Worm (Caenorhabditis elegans): ENCODE data around the gene srh-178.
A peak's percentile ranks its signal among the peaks of the same experiment; 100 is the strongest.
"Not testable (repeated sequence)": the region's sequence is repeated elsewhere in the genome, so short reads cannot be mapped to it uniquely, and the experiment has no call there.

Gene srh-178

DNA sequence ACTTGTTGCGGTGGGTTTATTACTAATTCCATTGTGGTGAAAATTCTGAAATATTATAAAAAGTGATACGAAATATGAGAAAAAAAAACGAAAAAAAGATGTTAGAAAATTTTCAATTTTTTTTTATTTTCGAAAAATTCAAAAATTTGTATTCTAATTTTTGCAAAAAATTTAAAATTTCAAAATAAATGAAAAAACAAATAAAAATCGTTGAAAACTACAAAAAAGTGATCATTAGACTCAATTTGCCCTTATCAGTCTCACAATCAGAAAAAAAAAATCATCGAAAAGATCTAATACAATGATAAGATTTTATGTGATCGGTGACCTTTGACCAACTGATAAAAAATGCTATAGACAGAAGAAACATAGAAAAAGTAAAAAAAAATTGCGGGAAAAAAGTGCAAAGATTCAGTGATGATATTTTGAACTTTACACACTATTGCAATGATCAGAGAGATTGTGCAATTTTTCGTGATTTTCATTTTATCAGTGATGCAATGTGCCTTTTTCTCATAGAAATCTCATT, 18.9 kb downstream of the srh-178 start, which contains the start of gene ZK228.3:
Gene ZK228.3 (minus strand): TSS at position 51 of the 529 bp plus-strand sequence.
- TF ChIP-seq elt-1 (tag; optimal IDR thresholded peaks at IDR 0.05; ENCODE audit: borderline replicate concordance, insufficient read depth): peak; percentile 21
- no peak for TF ChIP-seq ceh-83 (GFP tag; optimal IDR thresholded peaks at IDR 0.05)

DNA sequence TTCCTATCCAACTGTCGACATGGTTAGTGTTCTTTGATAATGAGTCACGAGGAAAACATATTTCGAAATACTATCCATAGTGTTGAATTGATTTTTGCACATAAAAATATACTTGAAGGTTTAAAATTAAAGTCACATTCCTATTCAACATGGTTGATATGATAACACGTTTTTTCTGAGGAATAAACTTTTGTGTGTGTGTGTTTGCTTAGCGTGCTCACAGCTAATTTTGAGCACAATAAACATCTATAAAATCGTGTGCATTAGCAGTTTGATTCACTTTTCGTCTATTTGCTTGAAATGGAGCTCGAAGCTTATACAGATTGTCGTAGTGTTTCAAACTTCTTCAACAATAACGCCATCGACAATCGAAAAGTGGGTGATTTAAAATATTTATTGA, 23.6 kb downstream of the srh-178 start, which contains the start of gene ZK228.10:
Gene ZK228.10 (plus strand): TSS at position 301 of the 400 bp plus-strand sequence.
- TF ChIP-seq elt-1 (tag; optimal IDR thresholded peaks at IDR 0.05; ENCODE audit: borderline replicate concordance, insufficient read depth) (no peak), flh-1 (GFP tag; optimal IDR thresholded peaks at IDR 0.05) (no peak), drap-1 (GFP tag; optimal IDR thresholded peaks at IDR 0.05) (no peak), lsy-2 (tag; optimal IDR thresholded peaks at IDR 0.05) (no peak), bed-3 (GFP tag; optimal IDR thresholded peaks at IDR 0.05) (no peak), mab-5 (tag; optimal IDR thresholded peaks at IDR 0.05) (no peak), pha-4 (tag; optimal IDR thresholded peaks at IDR 0.05) (no peak), mep-1 (tag; optimal IDR thresholded peaks at IDR 0.05) (no peak), nhr-76 (tag; optimal IDR thresholded peaks at IDR 0.05) (no peak), elt-3 (tag; optimal IDR thresholded peaks at IDR 0.05) (no peak), ham-2 (GFP tag; optimal IDR thresholded peaks at IDR 0.05) (no peak), lin-13 (tag; optimal IDR thresholded peaks at IDR 0.05) (no peak), hlh-1 (tag; optimal IDR thresholded peaks at IDR 0.05) (no peak), mls-2 (tag; optimal IDR thresholded peaks at IDR 0.05) (no peak), unc-62 (GFP tag; optimal IDR thresholded peaks at IDR 0.05) (no peak), snpc-4 (tag; optimal IDR thresholded peaks at IDR 0.05) (no peak), ceh-39 (tag; optimal IDR thresholded peaks at IDR 0.05) (no peak), ztf-11 (tag; optimal IDR thresholded peaks at IDR 0.05) (no peak), nhr-2 (tag; optimal IDR thresholded peaks at IDR 0.05) (no peak)

DNA sequence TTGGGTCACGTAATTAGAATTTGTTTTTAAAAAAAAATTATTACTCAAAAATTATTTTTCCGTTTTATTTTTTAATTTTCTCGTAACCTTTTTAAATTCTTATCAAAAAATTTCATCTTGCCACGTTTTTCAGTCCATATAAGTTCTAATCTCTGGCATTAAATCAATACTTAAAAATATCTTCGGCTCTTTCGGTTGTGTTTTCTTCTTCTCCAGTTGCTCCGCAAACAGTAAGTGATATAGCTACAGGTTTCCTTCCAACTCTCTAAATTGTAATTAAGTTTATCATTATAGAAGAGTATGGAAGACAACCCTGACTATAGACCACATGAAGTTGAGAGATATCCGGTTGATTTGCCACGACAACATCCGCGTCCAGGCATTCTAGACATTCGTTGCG, 36.0 kb downstream of the srh-178 start, which contains the start of gene ZK228.1:
Gene ZK228.1 (plus strand): TSS at position 301 of the 400 bp plus-strand sequence.
- TF ChIP-seq lin-32 (GFP tag; optimal IDR thresholded peaks at IDR 0.05) (no peak), mls-2 (tag; optimal IDR thresholded peaks at IDR 0.05) (no peak), mab-5 (tag; optimal IDR thresholded peaks at IDR 0.05) (no peak), zip-8 (tag; optimal IDR thresholded peaks at IDR 0.05) (no peak), ceh-83 (GFP tag; optimal IDR thresholded peaks at IDR 0.05) (no peak), mep-1 (tag; optimal IDR thresholded peaks at IDR 0.05) (no peak), elt-1 (tag; optimal IDR thresholded peaks at IDR 0.05; ENCODE audit: borderline replicate concordance, insufficient read depth) (no peak)

DNA sequence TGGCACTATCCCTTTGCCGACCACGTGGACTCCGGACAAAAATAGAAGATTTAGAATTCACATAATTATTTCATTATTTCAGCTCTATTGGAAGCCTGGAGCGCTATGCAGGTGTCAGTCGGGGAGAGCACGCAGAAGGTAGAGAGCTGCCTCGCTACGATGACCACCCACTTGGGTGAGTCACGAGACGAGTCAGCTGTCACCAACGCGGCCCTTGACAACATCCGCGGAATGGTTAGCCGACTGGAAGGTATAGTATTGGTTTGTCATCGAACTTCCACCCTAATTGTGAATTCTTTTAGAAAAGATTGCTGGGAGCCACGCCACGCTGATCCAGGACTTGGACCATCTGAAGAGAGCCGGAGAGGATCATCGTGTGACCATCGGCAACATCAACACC, 40.7 kb downstream of the srh-178 start, which contains the start of gene ZK262.9:
Gene ZK262.9 (plus strand): TSS at position 301 of the 400 bp plus-strand sequence.
- not testable (repeated sequence) for TF ChIP-seq lin-32 (GFP tag; optimal IDR thresholded peaks at IDR 0.05); ceh-83 (GFP tag; optimal IDR thresholded peaks at IDR 0.05); ceh-39 (tag; optimal IDR thresholded peaks at IDR 0.05)

DNA sequence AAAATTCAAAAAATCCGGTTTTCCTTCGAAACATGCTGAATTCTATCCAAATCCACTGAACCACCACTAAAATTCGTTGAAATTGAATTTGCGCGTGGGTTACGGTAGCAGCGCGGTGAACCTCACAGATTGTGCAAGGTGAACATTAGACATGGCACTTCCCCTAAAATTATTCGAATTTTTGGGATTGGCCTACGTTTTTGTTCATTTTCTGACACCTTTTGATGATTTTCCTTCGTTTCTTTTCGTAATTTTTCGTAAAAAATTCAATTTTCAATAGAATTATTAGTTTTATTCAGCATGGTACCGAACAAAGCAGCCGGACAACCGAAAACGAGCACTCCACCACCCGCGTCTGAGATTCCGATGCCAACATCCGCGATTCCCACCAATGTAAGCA, 42.0 kb downstream of the srh-178 start, which contains the start of gene ZK262.8:
Gene ZK262.8 (plus strand): TSS at position 301 of the 400 bp plus-strand sequence.
- TF ChIP-seq unc-39 (tag; optimal IDR thresholded peaks at IDR 0.05): no peak
- no peak for TF ChIP-seq mab-5 (tag; optimal IDR thresholded peaks at IDR 0.05)
- TF ChIP-seq nhr-76 (tag; optimal IDR thresholded peaks at IDR 0.05): no peak
- TF ChIP-seq ztf-11 (tag; optimal IDR thresholded peaks at IDR 0.05): no peak
- no peak for TF ChIP-seq nhr-12 (tag; optimal IDR thresholded peaks at IDR 0.05)
- no peak for TF ChIP-seq sptf-1 (tag; optimal IDR thresholded peaks at IDR 0.05)
- no peak for TF ChIP-seq zip-8 (tag; optimal IDR thresholded peaks at IDR 0.05)
- no peak for TF ChIP-seq mep-1 (tag; optimal IDR thresholded peaks at IDR 0.05)
- TF ChIP-seq sem-2 (GFP tag; optimal IDR thresholded peaks at IDR 0.05): no peak
- TF ChIP-seq ceh-39 (tag; optimal IDR thresholded peaks at IDR 0.05): no peak
- no peak for TF ChIP-seq unc-120 (tag; optimal IDR thresholded peaks at IDR 0.05; ENCODE audit: poor library complexity, severe bottlenecking)
- no peak for TF ChIP-seq nhr-2 (tag; optimal IDR thresholded peaks at IDR 0.05)
- no peak for TF ChIP-seq lsy-2 (tag; optimal IDR thresholded peaks at IDR 0.05)
- TF ChIP-seq lin-32 (GFP tag; optimal IDR thresholded peaks at IDR 0.05): no peak
- TF ChIP-seq elt-1 (tag; optimal IDR thresholded peaks at IDR 0.05; ENCODE audit: borderline replicate concordance, insufficient read depth): no peak
- TF ChIP-seq snpc-4 (tag; optimal IDR thresholded peaks at IDR 0.05): no peak
- TF ChIP-seq flh-1 (GFP tag; optimal IDR thresholded peaks at IDR 0.05): no peak
- no peak for TF ChIP-seq ceh-83 (GFP tag; optimal IDR thresholded peaks at IDR 0.05)

DNA sequence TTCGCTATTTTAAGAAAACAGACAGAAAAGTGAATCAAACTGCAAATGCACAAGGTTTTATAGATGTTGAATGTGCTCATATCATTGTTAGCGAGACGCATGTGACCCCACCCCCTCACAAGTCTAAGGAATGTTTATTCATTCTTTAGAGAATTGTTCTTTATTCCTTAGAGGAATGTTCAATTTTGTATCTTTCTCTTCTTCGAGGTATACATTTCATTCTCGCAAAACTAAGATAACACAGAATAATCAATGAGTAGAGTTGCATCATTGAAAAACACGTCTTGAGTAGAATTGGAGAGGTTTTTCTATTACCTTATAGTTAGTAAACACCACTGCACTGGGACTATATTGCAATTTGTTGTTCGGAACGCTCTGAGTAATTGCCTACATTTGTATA, 45.2 kb downstream of the srh-178 start, which contains the start of gene ZK262.20:
Gene ZK262.20 (minus strand): TSS at position 101 of the 400 bp plus-strand sequence.
- TF ChIP-seq blmp-1 (tag; optimal IDR thresholded peaks at IDR 0.05) (no peak), mab-5 (tag; optimal IDR thresholded peaks at IDR 0.05) (no peak), flh-1 (GFP tag; optimal IDR thresholded peaks at IDR 0.05) (no peak)
